Fruit fly (Drosophila melanogaster): ENCODE data around the gene cnc.

- TF ChIP-seq CG4496 (GFP tag; IDR thresholded peaks at IDR 0.05), result no peak
- no peak for TF ChIP-seq CG15710 (tag; optimal IDR thresholded peaks at IDR 0.05)
- TF ChIP-seq D1 (tag; optimal IDR thresholded peaks at IDR 0.05), result no peak
- TF ChIP-seq CG14655 (GFP tag; optimal IDR thresholded peaks at IDR 0.05), result no peak
Observed at dm6 chr3R:23157664-23158151, 68.8 kb downstream of the cnc start, which contains the start of gene unk.

Data from whole organism, pupa.